Worm (Caenorhabditis elegans): Measurements from ENCODE around the gene nhx-2.

DNA sequence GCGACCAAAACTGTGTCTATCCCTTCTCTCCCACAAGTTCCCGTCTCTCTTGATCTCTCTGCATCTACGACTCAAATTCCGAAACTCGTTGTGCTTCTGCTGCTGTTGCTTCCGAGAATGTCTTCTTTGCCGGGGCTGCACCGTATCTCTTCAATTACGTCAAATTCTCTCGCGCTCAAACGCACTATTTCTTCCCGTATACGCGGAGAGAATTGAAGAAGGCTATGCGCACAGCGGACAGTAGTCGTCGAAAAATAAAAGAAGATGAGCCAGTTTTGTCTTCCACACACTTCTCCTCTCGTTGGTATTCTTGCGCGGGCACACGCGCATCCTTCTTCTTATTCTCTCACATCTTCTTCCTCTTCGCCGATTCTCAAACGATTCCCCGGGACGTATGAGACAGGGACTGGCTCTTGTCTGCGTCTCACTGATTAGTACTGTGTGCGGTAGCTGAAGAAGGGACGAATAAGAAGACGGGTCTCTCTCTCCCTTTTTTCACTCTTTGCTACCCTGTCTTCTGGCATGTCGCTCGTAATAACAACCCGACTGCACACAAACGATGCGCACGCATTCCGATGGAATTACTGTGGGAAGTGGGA, 17.4 kb downstream of the nhx-2 start:
- TF ChIP-seq R02D3.7 (tag; optimal IDR thresholded peaks at IDR 0.05) (no peak), ZK546.5 (tag; optimal IDR thresholded peaks at IDR 0.05) (no peak), ama-1 (optimal IDR thresholded peaks at IDR 0.05) (no peak), nhr-23 (tag; optimal IDR thresholded peaks at IDR 0.05) (no peak), nhr-237 (tag; optimal IDR thresholded peaks at IDR 0.05) (no peak)

All from whole organism, L2 larva.